Fruit fly (Drosophila melanogaster) whole organism, adult: Measurements from ENCODE around the gene bam.

ENCODE experiments used
- CG12768 ChIP-seq: fragments of 200-800 bp; sonication (Bioruptor generic); optimal IDR thresholded peaks from 2 replicates; lab custom pipeline; 2017; ENCODE audit warnings: missing biosample characterization, missing genetic modification characterization, mild to moderate bottlenecking, moderate library complexity, missing genetic modification reagents
- CG1620 ChIP-seq: fragments of 200-800 bp; sonication (Bioruptor generic); optimal IDR thresholded peaks from 2 replicates; lab custom pipeline; 2016; ENCODE audit warnings: missing biosample characterization, missing genetic modification characterization
- CG33017 ChIP-seq: fragments of 200-800 bp; sonication (Bioruptor generic); optimal IDR thresholded peaks from 2 replicates; lab custom pipeline; 2018; ENCODE audit warnings: missing biosample characterization, mild to moderate bottlenecking, missing genetic modification characterization, moderate library complexity
- CG5204 ChIP-seq: fragments of 200-800 bp; sonication (Bioruptor generic); optimal IDR thresholded peaks from 2 replicates; lab custom pipeline; 2016; ENCODE audit warnings: missing biosample characterization, missing genetic modification characterization
- CG7045 ChIP-seq: fragments of 200-800 bp; sonication (Bioruptor generic); optimal IDR thresholded peaks from 2 replicates; lab custom pipeline; 2017; ENCODE audit warnings: missing biosample characterization, mild to moderate bottlenecking, missing genetic modification characterization
- CG7101 ChIP-seq: fragments of 200-800 bp; sonication (Bioruptor generic); optimal IDR thresholded peaks from 2 replicates; lab custom pipeline; 2018; ENCODE audit warnings: missing biosample characterization, mild to moderate bottlenecking, missing genetic modification characterization, moderate library complexity
- bab1 ChIP-seq: fragments of 200-800 bp; sonication (Bioruptor generic); optimal IDR thresholded peaks from 3 replicates; lab custom pipeline; 2019; ENCODE audit warnings: missing biosample characterization, mild to moderate bottlenecking, missing genetic modification characterization, moderate library complexity
- cic ChIP-seq: fragments of 200-800 bp; sonication (Bioruptor generic); optimal IDR thresholded peaks from 2 replicates; lab custom pipeline; 2017; ENCODE audit warnings: missing biosample characterization, mild to moderate bottlenecking, missing genetic modification characterization, moderate library complexity
- kay ChIP-seq: fragments of 200-800 bp; sonication (Bioruptor generic); peaks from one replicate; lab custom pipeline; 2016; ENCODE audit warnings: missing biosample characterization, missing genetic modification characterization, borderline replicate concordance
- ovo ChIP-seq: fragments of 200-800 bp; sonication (Bioruptor generic); optimal IDR thresholded peaks from 2 replicates; lab custom pipeline; 2016; ENCODE audit warnings: missing biosample characterization, missing genetic modification characterization
- toe ChIP-seq: fragments of 200-800 bp; sonication (Bioruptor generic); optimal IDR thresholded peaks from 2 replicates; lab custom pipeline; 2016; ENCODE audit warnings: missing biosample characterization, missing genetic modification characterization

DNA sequence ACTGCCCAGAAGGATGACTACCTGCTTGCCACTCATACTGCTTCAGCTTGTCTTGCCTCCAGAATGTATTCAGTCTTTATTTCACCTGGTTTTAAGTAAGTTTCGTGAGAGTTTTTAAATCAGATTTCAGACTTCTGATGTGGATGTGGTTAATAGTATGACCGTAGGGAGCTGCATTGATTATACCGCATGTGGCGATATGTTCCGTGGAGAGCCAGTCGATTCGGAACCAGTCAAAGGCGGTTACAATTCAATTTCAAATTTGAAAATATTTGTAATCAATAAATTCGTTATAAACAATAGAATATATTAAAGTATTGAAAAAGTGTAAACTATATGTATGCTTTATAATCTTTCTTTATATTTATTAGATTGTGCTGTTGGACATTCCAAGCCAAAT, 9.5 kb downstream of the bam start, which contains the start of gene Sil1:
- TF ChIP-seq CG7101 (tag; lab: Kevin White, UChicago) (no peak), toe (GFP tag; lab: Kevin White, UChicago) (no peak), kay (no peak), CG12768 (no peak), CG1620 (GFP tag; lab: Kevin White, UChicago) (no peak), ovo (GFP tag; lab: Kevin White, UChicago) (no peak), bab1 (GFP tag; lab: Kevin White, UChicago) (no peak), cic (GFP tag; lab: Kevin White, UChicago) (no peak), CG33017 (tag; lab: Kevin White, UChicago) (no peak), CG7045 (GFP tag; lab: Kevin White, UChicago) (no peak), CG5204 (GFP tag; lab: Kevin White, UChicago) (no peak)
